Worm (Caenorhabditis elegans) whole organism, L4 larva: ENCODE data around the gene F53B1.8.

ENCODE experiments used
- ces-1 ChIP-seq: fragments of 150-350 bp; sonication (generic microtip); optimal IDR thresholded peaks from 4 replicates; lab custom pipeline; 2014; ENCODE audit warnings: missing biosample characterization, missing genetic modification reagents, missing genetic modification characterization
- dmd-6 ChIP-seq: fragments of 200-800 bp; sonication (Bioruptor generic); IDR thresholded peaks from 2 replicates; pipeline ENCODE4 v1.3.6; 2022; ENCODE audit warnings: missing genetic modification reagents, missing genetic modification characterization, missing compliant biosample characterization
- snpc-1.2 ChIP-seq: fragments of 200-800 bp; sonication (Bioruptor generic); IDR thresholded peaks from 2 replicates; pipeline ENCODE4 v1.3.6; 2022; ENCODE audit warnings: missing genetic modification reagents, missing genetic modification characterization, missing compliant biosample characterization

DNA sequence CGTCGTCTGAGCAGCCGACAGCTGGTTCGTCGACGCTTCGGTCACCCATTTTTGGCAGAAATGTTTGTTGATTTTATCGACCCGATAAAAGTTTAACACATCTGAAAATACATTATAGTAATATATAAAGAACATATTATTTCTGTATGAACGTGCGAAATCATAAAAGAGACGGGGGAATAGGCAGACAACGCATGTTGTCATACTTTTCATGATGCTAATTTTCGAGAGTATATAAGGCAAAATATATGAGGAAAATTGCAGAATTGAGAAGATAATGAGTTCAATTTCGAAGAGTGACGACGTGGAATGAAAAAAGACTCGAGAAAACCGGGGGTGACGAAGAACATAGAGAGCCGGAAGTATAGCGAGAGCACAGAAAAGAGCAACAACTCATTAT, at the start of gene F53B1.8:
- TF ChIP-seq dmd-6 (GFP tag; lab: Robert Waterston, UW) (no peak), snpc-1.2 (GFP tag; lab: Robert Waterston, UW) (no peak), ces-1 (no peak)
